Fruit fly (Drosophila melanogaster): ENCODE measurements around the gene CG13838.

dm6 chr3R:23058858-23059257 lies 16.8 kb downstream of the CG13838 start, which contains the start of gene Ctns:
- TF ChIP-seq CG8159 (tag; optimal IDR thresholded peaks at IDR 0.05) (no peak), CG4496 (GFP tag; IDR thresholded peaks at IDR 0.05) (no peak), CG32121 (GFP tag; IDR thresholded peaks at IDR 0.05) (no peak), CG14655 (GFP tag; optimal IDR thresholded peaks at IDR 0.05) (no peak), CG8301 (tag; optimal IDR thresholded peaks at IDR 0.05) (no peak), rn (GFP tag; IDR thresholded peaks at IDR 0.05) (no peak), EcR (GFP tag; optimal IDR thresholded peaks at IDR 0.05) (no peak), CG12605 (GFP tag; IDR thresholded peaks at IDR 0.05) (no peak), D1 (tag; optimal IDR thresholded peaks at IDR 0.05) (no peak), CG10348 (GFP tag; IDR thresholded peaks at IDR 0.05) (no peak), CG15710 (tag; optimal IDR thresholded peaks at IDR 0.05) (no peak)

Data from whole organism, pupa.